Worm (Caenorhabditis elegans): ENCODE results near the gene F46B6.2.

F46B6.2 gene

ce11 chrV:9739402-9739801 is 32.7 kb upstream of the F46B6.2 start, which contains the start of gene marc-1:
marc-1 (plus strand) TSS chrV:9739702.
- TF ChIP-seq flt-1 (GFP tag; IDR thresholded peaks at IDR 0.05): no peak
- TF ChIP-seq med-1 (GFP tag; optimal IDR thresholded peaks at IDR 0.05; ENCODE audit: insufficient read depth): no peak
- no peak for TF ChIP-seq ztf-29 (GFP tag; IDR thresholded peaks at IDR 0.05)
- TF ChIP-seq ref-1 (GFP tag; conservative IDR thresholded peaks at IDR 0.05): no peak

- TF ChIP-seq klf-2 (GFP tag; conservative IDR thresholded peaks at IDR 0.05) (no peak), ztf-29 (GFP tag; IDR thresholded peaks at IDR 0.05) (no peak), cog-1 (tag; optimal IDR thresholded peaks at IDR 0.05) (no peak), ztf-23 (GFP tag; IDR thresholded peaks at IDR 0.05) (no peak), T22C8.4 (GFP tag; IDR thresholded peaks at IDR 0.05) (no peak), flt-1 (GFP tag; IDR thresholded peaks at IDR 0.05) (no peak), tab-1 (GFP tag; IDR thresholded peaks at IDR 0.05) (no peak), ref-1 (GFP tag; conservative IDR thresholded peaks at IDR 0.05) (no peak), med-1 (GFP tag; optimal IDR thresholded peaks at IDR 0.05; ENCODE audit: insufficient read depth) (no peak)
These were observed 31.2 kb upstream of the F46B6.2 start, which contains the start of gene sta-2 for ce11 chrV:9740858-9741257. sta-2 (plus strand) TSS chrV:9741206.

ce11 chrV:9744934-9745333 is 27.2 kb upstream of the F46B6.2 start, which contains the start of gene F58E6.13:
F58E6.13 (plus strand) TSS chrV:9745234.
- no peak for TF ChIP-seq klf-2 (GFP tag; conservative IDR thresholded peaks at IDR 0.05)
- no peak for TF ChIP-seq T22C8.4 (GFP tag; IDR thresholded peaks at IDR 0.05)
- TF ChIP-seq med-1 (GFP tag; optimal IDR thresholded peaks at IDR 0.05; ENCODE audit: insufficient read depth): no peak
- TF ChIP-seq tab-1 (GFP tag; IDR thresholded peaks at IDR 0.05): no peak
- no peak for TF ChIP-seq flt-1 (GFP tag; IDR thresholded peaks at IDR 0.05)
- TF ChIP-seq cog-1 (tag; optimal IDR thresholded peaks at IDR 0.05): no peak
- no peak for TF ChIP-seq ztf-29 (GFP tag; IDR thresholded peaks at IDR 0.05)
- TF ChIP-seq ztf-23 (GFP tag; IDR thresholded peaks at IDR 0.05): no peak
- no peak for TF ChIP-seq ref-1 (GFP tag; conservative IDR thresholded peaks at IDR 0.05)

- TF ChIP-seq klf-2 (GFP tag; conservative IDR thresholded peaks at IDR 0.05) (no peak), T22C8.4 (GFP tag; IDR thresholded peaks at IDR 0.05) (no peak), ztf-23 (GFP tag; IDR thresholded peaks at IDR 0.05) (no peak), flt-1 (GFP tag; IDR thresholded peaks at IDR 0.05) (no peak), ref-1 (GFP tag; conservative IDR thresholded peaks at IDR 0.05) (no peak), tab-1 (GFP tag; IDR thresholded peaks at IDR 0.05) (no peak), ztf-29 (GFP tag; IDR thresholded peaks at IDR 0.05) (no peak), med-1 (GFP tag; optimal IDR thresholded peaks at IDR 0.05; ENCODE audit: insufficient read depth) (no peak), cog-1 (tag; optimal IDR thresholded peaks at IDR 0.05) (no peak)
These were observed 21.8 kb upstream of the F46B6.2 start, which contains the start of gene F58E6.4 for ce11 chrV:9750308-9750707. F58E6.4 (minus strand) TSS chrV:9750408.

DNA sequence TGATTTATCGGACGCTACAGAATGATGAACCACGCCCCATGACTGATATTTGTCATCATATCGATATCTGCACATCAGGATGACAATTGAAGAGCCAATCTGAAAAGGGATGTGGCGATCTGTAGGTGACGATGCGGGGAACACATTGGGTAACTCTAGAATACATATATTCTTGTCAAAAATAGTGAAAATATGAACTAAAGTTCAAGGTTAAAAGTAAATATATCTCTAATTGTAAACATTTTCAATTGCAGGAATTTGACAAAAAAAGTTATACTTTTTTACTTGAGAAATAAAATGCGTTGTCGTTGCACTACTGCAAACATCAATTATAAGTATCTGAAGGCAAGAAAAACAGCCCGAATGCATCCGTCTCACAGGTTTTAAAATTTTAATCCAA is 19.2 kb upstream of the F46B6.2 start, which contains the start of gene F58E6.6:
Gene F58E6.6 (minus strand): TSS at position 101 of the 400 bp plus-strand sequence.
- TF ChIP-seq ztf-29 (GFP tag; IDR thresholded peaks at IDR 0.05) (no peak), ztf-23 (GFP tag; IDR thresholded peaks at IDR 0.05) (no peak), T22C8.4 (GFP tag; IDR thresholded peaks at IDR 0.05) (no peak), flt-1 (GFP tag; IDR thresholded peaks at IDR 0.05) (no peak), klf-2 (GFP tag; conservative IDR thresholded peaks at IDR 0.05) (no peak), tab-1 (GFP tag; IDR thresholded peaks at IDR 0.05) (no peak), med-1 (GFP tag; optimal IDR thresholded peaks at IDR 0.05; ENCODE audit: insufficient read depth) (no peak), cog-1 (tag; optimal IDR thresholded peaks at IDR 0.05) (no peak), ref-1 (GFP tag; conservative IDR thresholded peaks at IDR 0.05) (no peak)

ce11 chrV:9753554-9753953 is 18.5 kb upstream of the F46B6.2 start:
- no peak for TF ChIP-seq T22C8.4 (GFP tag; IDR thresholded peaks at IDR 0.05)
- TF ChIP-seq ref-1 (GFP tag; conservative IDR thresholded peaks at IDR 0.05): no peak
- no peak for TF ChIP-seq tab-1 (GFP tag; IDR thresholded peaks at IDR 0.05)
- no peak for TF ChIP-seq klf-2 (GFP tag; conservative IDR thresholded peaks at IDR 0.05)
- TF ChIP-seq cog-1 (tag; optimal IDR thresholded peaks at IDR 0.05): no peak
- no peak for TF ChIP-seq ztf-23 (GFP tag; IDR thresholded peaks at IDR 0.05)
- TF ChIP-seq ztf-29 (GFP tag; IDR thresholded peaks at IDR 0.05): no peak

ce11 chrV:9754459-9754858 is 17.6 kb upstream of the F46B6.2 start, which contains the start of gene F58E6.5:
F58E6.5 (minus strand) TSS chrV:9754559.
- no peak for TF ChIP-seq ztf-29 (GFP tag; IDR thresholded peaks at IDR 0.05)
- TF ChIP-seq cog-1 (tag; optimal IDR thresholded peaks at IDR 0.05): no peak
- no peak for TF ChIP-seq flt-1 (GFP tag; IDR thresholded peaks at IDR 0.05)
- no peak for TF ChIP-seq med-1 (GFP tag; optimal IDR thresholded peaks at IDR 0.05; ENCODE audit: insufficient read depth)
- no peak for TF ChIP-seq klf-2 (GFP tag; conservative IDR thresholded peaks at IDR 0.05)
- TF ChIP-seq ztf-23 (GFP tag; IDR thresholded peaks at IDR 0.05): no peak
- TF ChIP-seq T22C8.4 (GFP tag; IDR thresholded peaks at IDR 0.05): no peak
- no peak for TF ChIP-seq tab-1 (GFP tag; IDR thresholded peaks at IDR 0.05)
- no peak for TF ChIP-seq ref-1 (GFP tag; conservative IDR thresholded peaks at IDR 0.05)

DNA sequence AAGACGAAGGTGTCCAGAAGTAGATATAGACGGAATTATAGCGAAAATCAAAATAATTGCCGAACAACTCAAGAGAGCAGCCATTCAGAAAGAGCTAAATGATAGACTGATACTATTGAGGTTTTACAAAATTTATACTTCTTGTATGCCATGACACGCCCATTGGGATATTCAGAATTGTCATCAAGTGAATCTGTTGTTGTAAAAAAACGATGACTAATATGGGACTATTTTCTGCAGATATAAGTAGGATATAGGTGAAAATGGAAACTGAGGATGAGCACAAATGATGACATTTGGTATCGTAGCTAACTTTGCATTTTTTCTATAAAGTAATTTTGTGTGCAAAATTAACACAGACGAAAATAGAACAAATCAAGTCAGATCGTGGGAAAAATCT is 16.4 kb upstream of the F46B6.2 start, which contains the start of gene F58E6.8:
Gene F58E6.8 (minus strand): TSS at position 101 of the 400 bp plus-strand sequence.
- TF ChIP-seq flt-1 (GFP tag; IDR thresholded peaks at IDR 0.05) (no peak), ztf-29 (GFP tag; IDR thresholded peaks at IDR 0.05) (no peak), ref-1 (GFP tag; conservative IDR thresholded peaks at IDR 0.05) (no peak), cog-1 (tag; optimal IDR thresholded peaks at IDR 0.05) (no peak), tab-1 (GFP tag; IDR thresholded peaks at IDR 0.05) (no peak), T22C8.4 (GFP tag; IDR thresholded peaks at IDR 0.05) (no peak), med-1 (GFP tag; optimal IDR thresholded peaks at IDR 0.05; ENCODE audit: insufficient read depth) (no peak), ztf-23 (GFP tag; IDR thresholded peaks at IDR 0.05) (no peak), klf-2 (GFP tag; conservative IDR thresholded peaks at IDR 0.05) (no peak)

DNA sequence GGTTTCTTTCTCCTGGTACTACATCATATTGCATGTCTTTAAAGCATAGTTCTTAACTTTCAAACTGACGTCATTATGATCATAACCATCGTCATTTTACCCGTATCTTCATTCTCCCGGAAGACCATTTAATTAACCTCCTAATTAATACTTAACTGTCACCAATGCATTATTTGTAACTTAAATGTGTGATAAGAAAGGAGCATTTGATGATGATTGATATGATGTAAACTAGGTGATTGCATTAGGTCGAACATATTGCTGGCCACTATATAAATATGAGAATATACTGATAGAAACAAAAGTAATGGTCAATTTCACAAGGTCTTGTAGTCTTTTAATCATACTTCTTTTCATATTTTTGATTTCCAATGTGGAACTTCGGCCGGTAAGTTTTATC is 15.8 kb upstream of the F46B6.2 start, which contains the start of gene hrg-3:
Gene hrg-3 (plus strand): TSS at position 227 of the 400 bp plus-strand sequence.
- TF ChIP-seq klf-2 (GFP tag; conservative IDR thresholded peaks at IDR 0.05): no peak
- TF ChIP-seq med-1 (GFP tag; optimal IDR thresholded peaks at IDR 0.05; ENCODE audit: insufficient read depth): no peak
- TF ChIP-seq flt-1 (GFP tag; IDR thresholded peaks at IDR 0.05): no peak
- no peak for TF ChIP-seq ztf-29 (GFP tag; IDR thresholded peaks at IDR 0.05)
- no peak for TF ChIP-seq T22C8.4 (GFP tag; IDR thresholded peaks at IDR 0.05)
- TF ChIP-seq ref-1 (GFP tag; conservative IDR thresholded peaks at IDR 0.05): no peak
- TF ChIP-seq ztf-23 (GFP tag; IDR thresholded peaks at IDR 0.05): no peak
- TF ChIP-seq tab-1 (GFP tag; IDR thresholded peaks at IDR 0.05): no peak
- TF ChIP-seq cog-1 (tag; optimal IDR thresholded peaks at IDR 0.05): no peak
